Worm (Caenorhabditis elegans): ENCODE measurements around the gene flp-20.

ce11 chrX:9372221-9372620, 22.5 kb upstream of the flp-20 start:
- TF ChIP-seq tab-1 (GFP tag; IDR thresholded peaks at IDR 0.05) (no peak), ztf-29 (GFP tag; IDR thresholded peaks at IDR 0.05) (no peak), ref-1 (GFP tag; conservative IDR thresholded peaks at IDR 0.05) (no peak), med-1 (GFP tag; optimal IDR thresholded peaks at IDR 0.05; ENCODE audit: insufficient read depth) (no peak), klf-2 (GFP tag; conservative IDR thresholded peaks at IDR 0.05) (no peak), flt-1 (GFP tag; IDR thresholded peaks at IDR 0.05) (no peak)
